Worm (Caenorhabditis elegans) whole organism, dauer: Measurements from ENCODE around the gene cyp-34A2.
"Not testable (repeated sequence)": the region's sequence is repeated elsewhere in the genome, so short reads cannot be mapped to it uniquely, and the experiment has no call there.

Experiments used
- unc-62 ChIP-seq: sonication (generic microtip); optimal IDR thresholded peaks from 2 replicates; lab custom pipeline; 2017; ENCODE audit warnings: missing biosample characterization, missing genetic modification reagents, missing genetic modification characterization

The cyp-34A2 gene

DNA sequence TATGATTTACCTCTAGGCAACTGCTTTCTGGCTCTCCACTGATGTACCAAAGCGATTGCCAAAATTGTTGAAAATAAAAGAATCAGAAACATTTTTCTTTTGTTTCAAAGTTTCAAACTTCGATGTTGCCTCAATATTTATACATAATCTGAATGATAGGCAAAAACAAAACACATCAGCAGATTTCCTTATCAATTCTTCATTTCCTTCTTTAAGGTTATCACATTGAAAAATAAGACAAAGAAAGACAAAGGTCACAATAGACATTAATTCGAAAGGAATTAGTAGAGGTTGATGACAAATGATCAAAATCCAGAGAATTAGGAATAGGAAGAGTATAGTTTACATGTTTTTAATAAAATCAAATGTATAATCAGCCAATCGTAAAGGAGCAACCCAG, at the start of gene cyp-34A2:
Gene cyp-34A2 (minus strand): TSS at position 101 of the 400 bp plus-strand sequence.
- TF ChIP-seq unc-62 (GFP tag; lab: Kevin White, UChicago), result no peak

DNA sequence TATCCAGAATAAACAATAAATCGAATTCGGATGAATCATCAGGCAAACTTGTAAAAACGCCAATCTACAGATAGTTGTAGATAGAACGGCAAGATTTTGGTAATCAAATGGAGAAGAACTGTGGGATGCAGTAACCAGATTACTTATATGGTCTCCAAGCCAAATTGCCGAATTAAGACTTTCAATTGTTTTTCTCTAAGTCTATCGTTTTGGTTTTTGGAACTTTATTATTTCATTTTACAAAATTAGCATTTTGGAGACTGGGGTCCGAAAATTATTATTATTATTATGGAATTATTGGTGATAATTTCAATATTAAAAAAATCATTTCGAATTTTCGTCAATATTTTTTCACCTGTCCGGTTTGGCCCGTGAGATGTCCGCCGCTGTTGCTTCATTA, 48.5 kb upstream of the cyp-34A2 start, which contains the start of gene clec-228:
Gene clec-228 (minus strand): TSS at position 101 of the 400 bp plus-strand sequence.
- no peak for TF ChIP-seq unc-62 (GFP tag; lab: Kevin White, UChicago)

DNA sequence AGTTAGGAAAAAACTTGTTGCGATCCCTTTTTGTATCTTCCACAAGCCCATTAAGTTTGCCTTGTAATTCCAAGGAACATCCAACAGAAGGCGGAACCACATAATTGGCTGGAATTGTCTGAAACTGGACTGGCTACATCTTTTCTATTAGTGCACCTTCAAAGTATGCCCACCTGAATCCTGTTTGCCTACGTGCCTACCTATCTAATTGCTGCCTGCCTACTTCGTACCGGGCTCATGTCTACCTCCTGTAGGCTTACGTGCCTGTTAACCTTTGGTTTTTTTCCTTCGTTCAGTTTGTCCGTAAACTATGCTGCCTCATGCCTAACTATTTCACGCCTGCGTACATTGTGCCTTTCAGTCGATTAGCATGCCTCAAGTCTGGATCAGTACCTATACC, 46.5 kb upstream of the cyp-34A2 start, which contains the start of gene wrt-7:
Gene wrt-7 (minus strand): TSS at position 101 of the 400 bp plus-strand sequence.
- no peak for TF ChIP-seq unc-62 (GFP tag; lab: Kevin White, UChicago)

DNA sequence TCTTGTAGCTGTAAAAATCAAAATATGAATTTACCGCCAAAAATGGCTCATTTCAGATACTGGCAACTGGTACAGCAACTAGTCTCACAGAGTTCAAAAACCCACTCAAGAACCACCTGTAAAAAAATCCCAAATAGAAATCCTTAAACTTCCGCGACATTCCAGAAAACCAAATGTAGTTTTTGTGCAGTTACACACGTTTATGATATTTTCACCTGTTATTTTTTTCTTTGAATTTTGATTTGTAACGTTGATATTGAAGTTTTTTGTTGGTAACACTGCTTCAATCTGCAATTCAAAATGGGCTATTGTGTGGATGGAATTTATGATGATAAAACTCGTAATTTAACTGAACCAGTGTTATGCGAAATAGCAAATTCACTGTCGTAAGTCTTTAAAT, 42.0 kb upstream of the cyp-34A2 start, which contains the start of gene srw-113:
Gene srw-113 (plus strand): TSS at position 301 of the 400 bp plus-strand sequence.
- TF ChIP-seq unc-62 (GFP tag; lab: Kevin White, UChicago), result no peak

DNA sequence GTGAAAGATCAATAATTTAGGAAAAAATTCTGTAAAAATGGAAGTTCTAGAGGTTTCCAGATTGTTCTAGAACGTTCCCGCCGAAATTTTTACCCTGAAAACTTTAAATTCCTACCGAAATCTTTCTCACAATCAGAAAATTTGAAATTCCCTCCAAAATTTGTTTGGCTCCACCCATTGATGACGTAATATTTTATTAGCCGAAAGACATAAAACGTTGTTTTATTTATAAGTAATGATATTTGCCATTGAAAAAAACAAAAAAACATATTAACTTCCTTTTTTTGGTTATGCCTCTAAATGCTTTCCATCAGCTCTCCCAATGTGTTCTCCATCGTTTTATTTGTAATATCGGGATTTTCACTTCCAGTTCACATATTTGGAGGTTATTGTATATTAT, 39.4 kb upstream of the cyp-34A2 start, which contains the start of gene srh-295:
Gene srh-295 (plus strand): TSS at position 301 of the 400 bp plus-strand sequence.
- no peak for TF ChIP-seq unc-62 (GFP tag; lab: Kevin White, UChicago)

DNA sequence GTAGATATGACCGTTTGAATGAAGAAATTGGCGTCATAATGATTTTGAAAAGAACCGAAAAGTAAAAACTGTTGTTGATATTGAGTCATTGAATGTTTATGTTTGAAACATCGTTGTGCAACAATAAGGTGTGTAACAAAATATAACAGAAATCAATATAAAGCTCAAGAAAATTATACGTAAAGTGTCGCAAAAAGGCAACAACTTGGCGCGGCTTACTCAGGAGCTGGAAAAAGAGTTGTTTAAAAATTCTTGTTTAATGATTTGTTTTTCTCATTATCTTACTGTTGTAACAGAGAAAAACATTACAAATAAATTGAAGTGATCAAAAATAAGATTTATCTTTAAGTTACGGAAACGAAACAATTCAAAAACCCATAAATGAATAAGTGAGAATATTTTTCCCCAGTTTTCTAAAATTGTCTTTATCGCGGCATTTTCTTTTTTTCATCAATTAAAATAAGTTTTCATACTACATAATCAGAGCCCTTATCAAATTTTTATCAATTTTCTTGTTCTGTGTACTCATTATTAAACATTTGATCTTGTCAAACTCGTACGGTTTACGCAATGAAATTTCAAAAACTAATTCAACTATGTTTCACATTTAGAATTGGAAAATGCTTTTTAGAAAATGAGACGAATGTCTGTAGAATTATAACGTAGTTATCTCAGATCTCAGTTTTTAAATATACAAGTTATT, 37.0 kb upstream of the cyp-34A2 start, which contains the start of gene ZK1037.6:
Gene ZK1037.6 (minus strand): TSS at position 51 of the 703 bp plus-strand sequence.
- TF ChIP-seq unc-62 (GFP tag; lab: Kevin White, UChicago), result no peak

DNA sequence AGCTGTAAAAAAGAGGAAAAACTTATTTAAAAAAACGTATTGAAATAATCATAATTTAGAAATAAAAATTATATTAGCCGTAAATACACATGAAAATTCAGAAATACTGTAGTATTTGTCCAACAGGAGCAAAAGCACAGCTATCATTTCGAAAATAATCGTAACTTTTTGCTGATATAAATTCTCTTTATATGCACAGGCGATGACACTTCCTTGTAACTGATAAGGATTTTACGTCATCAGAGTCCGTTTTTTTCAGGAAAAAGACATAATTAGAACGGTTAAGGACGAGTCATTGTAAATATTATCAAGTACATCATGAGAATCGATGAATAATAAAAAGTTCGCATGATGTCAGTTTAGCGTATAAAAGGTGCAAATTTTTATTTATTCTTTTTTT, 32.5 kb upstream of the cyp-34A2 start:
- TF ChIP-seq unc-62 (GFP tag; lab: Kevin White, UChicago), result no peak

DNA sequence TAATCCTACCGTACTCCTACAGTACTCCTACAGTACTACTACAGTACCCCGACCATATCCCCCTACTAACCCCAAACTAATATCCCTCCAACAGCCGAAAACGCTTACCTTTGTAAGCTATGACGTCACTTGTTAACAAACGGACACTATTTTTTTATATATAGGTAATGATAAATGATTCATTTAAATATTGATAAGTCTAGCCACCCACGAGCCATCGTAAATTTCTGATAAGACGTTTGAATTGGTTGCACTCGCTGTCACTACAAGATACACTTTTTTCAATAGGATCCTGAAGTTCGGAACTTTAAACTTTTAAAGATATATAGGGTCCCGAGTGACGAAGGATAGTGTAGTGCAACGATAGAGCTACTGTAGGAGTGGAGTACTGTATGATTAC, 31.8 kb upstream of the cyp-34A2 start, which contains the start of gene nhr-247:
Gene nhr-247 (plus strand): TSS at position 330 of the 400 bp plus-strand sequence.
- TF ChIP-seq unc-62 (GFP tag; lab: Kevin White, UChicago), result not testable (repeated sequence)

DNA sequence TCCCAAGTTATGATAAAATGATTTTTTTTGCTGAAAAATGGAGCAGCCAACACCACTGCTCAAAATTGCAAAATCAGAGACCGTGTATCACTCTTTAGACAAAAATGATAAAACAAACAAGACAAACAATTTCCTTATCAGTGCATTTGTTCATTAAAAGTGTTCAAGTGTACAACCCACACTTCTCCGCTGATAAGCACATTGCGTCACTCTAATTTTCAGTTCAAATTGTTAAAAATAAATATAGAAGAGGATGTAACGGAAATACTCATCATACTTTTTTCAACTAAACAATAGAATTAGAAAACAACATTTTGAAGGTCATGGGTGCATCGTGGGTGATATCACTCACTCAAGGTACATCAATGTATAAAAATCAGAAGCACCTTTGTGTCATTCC, 27.7 kb upstream of the cyp-34A2 start, which contains the start of gene nhr-291:
Gene nhr-291 (plus strand): TSS at position 324 of the 400 bp plus-strand sequence.
- TF ChIP-seq unc-62 (GFP tag; lab: Kevin White, UChicago), result no peak

DNA sequence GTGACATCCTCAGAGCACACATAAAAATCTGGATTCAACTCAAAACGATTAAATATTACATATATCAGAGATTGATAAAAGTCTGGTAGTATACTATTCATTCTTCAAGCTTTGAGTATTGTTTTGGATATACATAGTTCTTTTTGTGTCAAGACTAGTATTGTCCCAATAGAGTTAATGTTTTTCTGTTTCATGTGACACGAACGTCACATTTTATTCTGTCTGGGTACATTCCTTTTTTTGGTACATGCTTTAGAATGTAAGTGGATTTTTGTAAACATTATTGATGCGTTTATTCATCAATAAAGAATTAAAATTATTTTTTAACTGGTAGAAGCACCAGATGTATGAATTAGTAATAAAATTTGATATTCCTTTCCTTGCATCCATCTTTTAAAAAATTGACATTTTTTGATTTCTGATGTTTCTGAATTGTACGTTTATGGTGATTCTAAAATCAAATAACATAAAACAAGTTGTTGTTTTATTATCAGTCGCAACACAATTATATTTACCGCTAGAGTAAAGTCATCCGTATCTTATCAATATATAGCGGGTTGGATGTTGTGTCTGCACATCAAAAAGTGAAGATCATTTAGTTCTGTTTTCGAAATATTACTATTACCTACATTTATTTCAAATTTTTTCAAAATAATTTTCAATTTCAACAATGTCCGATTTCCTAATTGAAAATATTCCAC, 25.1 kb upstream of the cyp-34A2 start, which contains the start of the genes srt-22 and nhr-246:
Gene srt-22 (minus strand): TSS at position 101 of the 701 bp plus-strand sequence.
Gene nhr-246 (plus strand): TSS at position 651 of the 701 bp plus-strand sequence.
- TF ChIP-seq unc-62 (GFP tag; lab: Kevin White, UChicago), result no peak

DNA sequence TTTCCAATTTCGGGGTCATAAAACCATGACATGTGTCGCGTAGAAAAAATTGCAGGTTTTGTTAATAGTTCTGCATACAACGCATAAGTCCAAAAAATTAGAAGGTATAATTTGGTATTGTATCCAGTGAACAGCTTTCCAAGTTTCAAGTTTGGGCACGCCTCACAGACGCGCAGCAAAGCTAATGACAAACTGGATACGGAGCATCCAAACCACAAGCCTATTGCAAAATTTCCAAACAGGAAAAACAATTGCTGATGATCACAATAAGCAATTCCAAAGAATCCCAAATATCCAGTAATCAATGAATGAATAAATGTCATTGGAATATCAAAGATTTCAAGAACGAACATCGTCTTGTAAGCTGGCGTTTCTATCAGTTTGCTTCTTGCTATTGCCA, 22.6 kb upstream of the cyp-34A2 start:
- TF ChIP-seq unc-62 (GFP tag; lab: Kevin White, UChicago), result no peak

DNA sequence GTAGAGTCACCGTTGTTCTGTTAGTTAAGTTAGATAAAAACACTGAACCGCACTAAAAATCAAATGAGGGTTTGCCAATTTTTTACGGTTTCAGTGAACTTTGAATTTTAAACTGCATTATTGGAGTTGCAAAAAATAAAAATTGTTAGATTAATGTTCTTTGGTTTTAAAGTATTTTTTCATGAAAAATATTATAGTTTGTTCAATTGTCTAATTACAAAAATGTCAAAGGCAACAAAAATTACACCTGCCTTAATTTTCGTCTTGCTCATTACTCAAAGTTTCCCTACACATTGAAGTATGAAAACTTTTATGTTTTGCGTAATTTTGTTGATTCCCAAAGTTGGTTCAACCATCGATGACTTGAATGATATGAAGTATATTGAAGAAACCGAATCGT, 19.9 kb upstream of the cyp-34A2 start, which contains the start of gene irld-62:
Gene irld-62 (plus strand): TSS at position 301 of the 400 bp plus-strand sequence.
- TF ChIP-seq unc-62 (GFP tag; lab: Kevin White, UChicago), result no peak

DNA sequence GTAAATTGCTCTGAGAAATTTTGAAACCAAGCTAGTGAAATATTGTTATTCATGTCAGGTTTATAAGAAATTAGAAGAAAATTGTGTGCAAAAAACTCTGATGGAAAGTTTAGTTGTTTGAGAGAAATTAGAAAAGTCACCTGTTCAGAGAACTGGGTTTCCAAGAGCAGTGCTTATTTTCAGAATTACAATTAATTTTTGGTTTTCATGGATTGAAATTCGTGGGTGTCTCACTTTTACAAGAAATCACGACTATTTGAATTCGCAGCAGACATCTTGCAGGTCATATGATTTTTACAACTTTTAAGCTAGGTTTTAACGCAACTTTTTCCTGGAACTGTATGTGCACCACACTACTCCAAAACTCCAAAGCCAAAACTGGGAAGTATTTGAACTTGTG, 18.1 kb upstream of the cyp-34A2 start, which contains the start of gene srz-10:
Gene srz-10 (minus strand): TSS at position 88 of the 400 bp plus-strand sequence.
- TF ChIP-seq unc-62 (GFP tag; lab: Kevin White, UChicago), result no peak

DNA sequence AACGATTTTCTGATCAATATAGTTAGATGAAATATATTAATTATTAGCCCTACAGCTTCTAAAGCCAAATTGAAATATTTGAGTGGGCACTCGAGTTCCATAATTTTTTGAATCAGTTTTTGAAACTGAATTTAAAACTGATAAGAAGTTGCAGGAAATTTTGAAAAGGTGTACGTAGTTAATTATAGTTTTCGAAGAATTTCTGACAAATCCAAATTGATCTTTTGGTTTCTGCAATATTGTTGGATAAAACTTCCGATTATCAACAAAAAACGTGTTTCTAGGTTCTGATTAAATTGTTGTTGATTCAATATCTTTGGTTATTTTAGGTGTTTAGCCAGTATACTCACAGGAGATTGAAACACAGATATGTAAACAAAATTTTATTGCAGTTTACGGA, 15.8 kb upstream of the cyp-34A2 start, which contains the start of gene T26H8.4:
Gene T26H8.4 (minus strand): TSS at position 101 of the 400 bp plus-strand sequence.
- TF ChIP-seq unc-62 (GFP tag; lab: Kevin White, UChicago), result no peak

DNA sequence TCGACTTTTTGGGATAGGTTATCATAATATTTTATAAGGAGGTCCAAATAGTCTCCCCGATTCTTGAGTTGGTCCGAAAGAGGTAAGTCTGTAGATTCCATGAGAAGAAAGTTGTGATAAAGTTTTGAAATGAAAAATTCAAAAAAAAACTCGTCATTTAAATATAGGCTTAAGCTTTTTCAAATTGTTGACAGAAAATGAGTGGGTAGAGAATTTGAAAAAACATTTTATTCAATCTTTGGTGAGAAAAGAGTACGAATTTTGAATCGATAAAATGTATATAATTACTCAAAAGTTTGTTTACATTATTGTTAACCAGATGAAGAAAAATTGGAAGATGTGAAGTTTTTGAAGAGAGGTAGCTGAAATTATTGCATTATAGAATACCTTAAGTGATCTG, 14.6 kb upstream of the cyp-34A2 start, which contains the start of gene T26H8.5:
Gene T26H8.5 (minus strand): TSS at position 101 of the 400 bp plus-strand sequence.
- no peak for TF ChIP-seq unc-62 (GFP tag; lab: Kevin White, UChicago)
